Worm (Caenorhabditis elegans) whole organism, L1 larva: ENCODE measurements around the gene C36H8.1.

ENCODE experiments used
- aha-1 ChIP-seq: fragments of 150-350 bp; optimal IDR thresholded peaks from 2 replicates; lab custom pipeline; 2014; ENCODE audit warnings: missing biosample characterization, missing genetic modification characterization
- alr-1 ChIP-seq: fragments of 200-800 bp; sonication (Bioruptor generic); optimal IDR thresholded peaks from 2 replicates; lab custom pipeline; 2018; ENCODE audit warnings: borderline replicate concordance, mild to moderate bottlenecking, missing genetic modification characterization, missing compliant biosample characterization
- aly-2 ChIP-seq: fragments of 150-350 bp; optimal IDR thresholded peaks from 2 replicates; lab custom pipeline; 2014; ENCODE audit warnings: missing biosample characterization, missing genetic modification characterization
- fkh-10 ChIP-seq: sonication (generic microtip); optimal IDR thresholded peaks from 2 replicates; lab custom pipeline; 2017; ENCODE audit warnings: missing biosample characterization, missing genetic modification reagents, missing genetic modification characterization
- hlh-4 ChIP-seq: sonication (generic microtip); optimal IDR thresholded peaks from 2 replicates; lab custom pipeline; 2016; ENCODE audit warnings: mild to moderate bottlenecking, missing genetic modification characterization, missing compliant biosample characterization
- jun-1 ChIP-seq: fragments of 150-350 bp; optimal IDR thresholded peaks from 2 replicates; lab custom pipeline; 2014; ENCODE audit warnings: missing biosample characterization, missing genetic modification reagents, missing genetic modification characterization
- nhr-12 ChIP-seq: sonication (generic microtip); optimal IDR thresholded peaks from 2 replicates; lab custom pipeline; 2017; ENCODE audit warnings: missing biosample characterization, missing genetic modification characterization
- pag-3 ChIP-seq: sonication (generic microtip); optimal IDR thresholded peaks from 2 replicates; lab custom pipeline; 2017; ENCODE audit warnings: missing genetic modification characterization, mild to moderate bottlenecking, missing compliant biosample characterization, antibody characterized with exemption, borderline replicate concordance; ENCODE audit not compliant: insufficient read depth
- snu-23 ChIP-seq: sonication (generic microtip); optimal IDR thresholded peaks from 2 replicates; lab custom pipeline; 2016; ENCODE audit warnings: missing genetic modification characterization, missing compliant biosample characterization
- tbx-2 ChIP-seq: sonication (generic microtip); optimal IDR thresholded peaks from 2 replicates; lab custom pipeline; 2016; ENCODE audit warnings: missing genetic modification characterization, missing compliant biosample characterization
- unc-30 ChIP-seq: sonication (generic microtip); optimal IDR thresholded peaks from 2 replicates; lab custom pipeline; 2017; ENCODE audit warnings: missing biosample characterization, missing genetic modification characterization
- ztf-4 ChIP-seq: fragments of 150-350 bp; optimal IDR thresholded peaks from 2 replicates; lab custom pipeline; 2014; ENCODE audit warnings: missing biosample characterization, missing genetic modification characterization

ce11 chrIV:12746284-12746683 lies 1.7 kb upstream of the C36H8.1 start, which contains the start of gene inx-6:
- TF ChIP-seq alr-1 (tag; lab: Kevin White, UChicago) (no peak), snu-23 (GFP tag; lab: Kevin White, UChicago) (no peak), unc-30 (tag; lab: Kevin White, UChicago) (no peak), tbx-2 (tag; lab: Kevin White, UChicago) (no peak), jun-1 (no peak), hlh-4 (tag; lab: Kevin White, UChicago) (no peak), fkh-10 (no peak), nhr-12 (tag; lab: Kevin White, UChicago) (no peak), aly-2 (tag; lab: Kevin White, UChicago) (no peak), pag-3 (tag; lab: Kevin White, UChicago) (no peak), aha-1 (tag; lab: Kevin White, UChicago) (no peak), ztf-4 (tag; lab: Kevin White, UChicago) (no peak)
